Worm (Caenorhabditis elegans) whole organism, L2 larva: ENCODE data around the gene myo-5.

Source experiments
- aly-2 ChIP-seq: fragments of 150-350 bp; optimal IDR thresholded peaks from 2 replicates; lab custom pipeline; 2014; ENCODE audit warnings: missing biosample characterization, missing genetic modification characterization
- egl-27 ChIP-seq: sonication (generic microtip); optimal IDR thresholded peaks from 3 replicates; lab custom pipeline; 2017; ENCODE audit warnings: missing biosample characterization, missing genetic modification reagents, missing genetic modification characterization
- lsy-2 ChIP-seq, 2 experiments: fragments of 150-350 bp in 1 of 2; sonication (generic microtip) in 1 of 2; optimal IDR thresholded peaks; 2 replicates each; lab custom pipeline; 2014 to 2017; ENCODE audit warnings: missing biosample characterization in 2 of 2, missing genetic modification characterization in 2 of 2
- nhr-129 ChIP-seq: fragments of 150-350 bp; optimal IDR thresholded peaks from 2 replicates; lab custom pipeline; 2014; ENCODE audit warnings: missing biosample characterization, missing genetic modification characterization
- zag-1 ChIP-seq: fragments of 150-350 bp; optimal IDR thresholded peaks from 2 replicates; lab custom pipeline; 2014; ENCODE audit warnings: missing biosample characterization, missing genetic modification characterization
- ztf-11 ChIP-seq: sonication (generic microtip); optimal IDR thresholded peaks from 2 replicates; lab custom pipeline; 2017; ENCODE audit warnings: missing biosample characterization, missing genetic modification characterization

DNA sequence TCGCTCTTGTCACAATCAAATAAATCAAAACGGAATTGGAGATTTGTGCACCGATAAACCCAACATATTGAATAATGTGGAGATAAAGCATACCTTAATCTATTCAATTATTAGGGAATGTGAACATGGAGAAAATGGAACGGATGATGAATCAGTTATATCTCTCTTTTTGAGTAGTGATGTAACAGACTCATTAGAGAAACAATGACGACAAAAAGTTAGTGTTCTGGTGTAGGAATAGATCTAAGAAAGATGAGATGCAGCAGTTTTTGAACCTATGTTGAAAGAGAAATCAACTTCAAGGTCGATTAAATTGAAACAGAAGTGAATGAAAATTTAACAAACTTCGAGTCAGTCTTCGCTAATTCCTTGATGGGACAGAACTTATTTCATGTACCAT, 13.4 kb upstream of the myo-5 start, which contains the start of gene str-146:
- TF ChIP-seq ztf-11 (tag; lab: Kevin White, UChicago) (no peak), lsy-2 (tag; optimal IDR thresholded peaks at IDR 0.05; lab: Kevin White, UChicago) (no peak), egl-27 (tag; lab: Kevin White, UChicago) (no peak), aly-2 (tag; lab: Kevin White, UChicago) (no peak), zag-1 (tag; lab: Kevin White, UChicago) (no peak), nhr-129 (tag; lab: Kevin White, UChicago) (no peak)
